Worm (Caenorhabditis elegans) whole organism, early embryonic: Measurements from ENCODE around the gene mrck-1.

Source experiments
- aly-1 ChIP-seq: sonication (generic microtip); optimal IDR thresholded peaks from 2 replicates; lab custom pipeline; 2016; ENCODE audit warnings: missing genetic modification characterization, missing compliant biosample characterization
- ama-1 ChIP-seq: fragments of 150-350 bp; optimal IDR thresholded peaks from 2 replicates; lab custom pipeline; 2014
- flt-1 ChIP-seq: fragments of 200-800 bp; sonication (Bioruptor generic); IDR thresholded peaks from 2 replicates; pipeline ENCODE4 v1.3.6; 2022; ENCODE audit warnings: missing genetic modification characterization, missing compliant biosample characterization
- pes-1 ChIP-seq: fragments of 200-800 bp; sonication (Bioruptor generic); IDR thresholded peaks from 2 replicates; pipeline ENCODE4 v1.3.6; 2022; ENCODE audit warnings: missing genetic modification reagents, missing genetic modification characterization, missing compliant biosample characterization
- tra-4 ChIP-seq: sonication (generic microtip); optimal IDR thresholded peaks from 2 replicates; lab custom pipeline; 2017; ENCODE audit warnings: missing genetic modification characterization, missing compliant biosample characterization

ce11 chrV:6303471-6303870, 36.4 kb upstream of the mrck-1 start, which contains the start of gene sago-1:
- TF ChIP-seq pes-1 (GFP tag; lab: Robert Waterston, UW) (no peak), flt-1 (no peak), ama-1 (no peak), aly-1 (tag; lab: Kevin White, UChicago) (no peak), tra-4 (no peak)
